Worm (Caenorhabditis elegans) whole organism, midembryonic: Measurements from ENCODE around the gene clec-68.
"Not testable (repeated sequence)": the region's sequence is repeated elsewhere in the genome, so short reads cannot be mapped to it uniquely, and the experiment has no call there.

ENCODE experiments used
- T22C8.4 ChIP-seq: fragments of 200-800 bp; sonication (Bioruptor generic); IDR thresholded peaks from 2 replicates; pipeline ENCODE4 v1.3.6; 2022; ENCODE audit warnings: missing genetic modification characterization, missing compliant biosample characterization
- cog-1 ChIP-seq: sonication (generic microtip); optimal IDR thresholded peaks from 2 replicates; lab custom pipeline; 2016; ENCODE audit warnings: missing genetic modification characterization, missing compliant biosample characterization
- flt-1 ChIP-seq: fragments of 200-800 bp; sonication (Bioruptor generic); IDR thresholded peaks from 2 replicates; pipeline ENCODE4 v1.3.6; 2022; ENCODE audit warnings: missing genetic modification characterization, missing compliant biosample characterization
- klf-2 ChIP-seq: fragments of 200-800 bp; sonication (Bioruptor generic); conservative IDR thresholded peaks from 2 replicates; pipeline ENCODE4 v1.3.6; 2022; ENCODE audit warnings: missing genetic modification reagents, missing genetic modification characterization, missing compliant biosample characterization
- med-1 ChIP-seq: sonication (generic microtip); optimal IDR thresholded peaks from 2 replicates; lab custom pipeline; 2017; ENCODE audit warnings: missing genetic modification characterization, mild to moderate bottlenecking, missing compliant biosample characterization, antibody characterized with exemption, missing genetic modification reagents; ENCODE audit not compliant: insufficient read depth
- ref-1 ChIP-seq: fragments of 200-800 bp; sonication (Bioruptor generic); conservative IDR thresholded peaks from 2 replicates; pipeline ENCODE4 v1.3.6; 2022; ENCODE audit warnings: missing genetic modification reagents, missing genetic modification characterization, missing compliant biosample characterization
- tab-1 ChIP-seq: fragments of 200-800 bp; sonication (Bioruptor generic); IDR thresholded peaks from 2 replicates; pipeline ENCODE4 v1.3.6; 2022; ENCODE audit warnings: missing genetic modification characterization, missing compliant biosample characterization
- ztf-23 ChIP-seq: fragments of 200-800 bp; sonication (Bioruptor generic); IDR thresholded peaks from 2 replicates; pipeline ENCODE4 v1.3.6; 2022; ENCODE audit warnings: missing genetic modification reagents, missing genetic modification characterization, missing compliant biosample characterization
- ztf-29 ChIP-seq: fragments of 200-800 bp; sonication (Bioruptor generic); IDR thresholded peaks from 2 replicates; pipeline ENCODE4 v1.3.6; 2022; ENCODE audit warnings: missing genetic modification reagents, missing genetic modification characterization, missing compliant biosample characterization

Gene clec-68

DNA sequence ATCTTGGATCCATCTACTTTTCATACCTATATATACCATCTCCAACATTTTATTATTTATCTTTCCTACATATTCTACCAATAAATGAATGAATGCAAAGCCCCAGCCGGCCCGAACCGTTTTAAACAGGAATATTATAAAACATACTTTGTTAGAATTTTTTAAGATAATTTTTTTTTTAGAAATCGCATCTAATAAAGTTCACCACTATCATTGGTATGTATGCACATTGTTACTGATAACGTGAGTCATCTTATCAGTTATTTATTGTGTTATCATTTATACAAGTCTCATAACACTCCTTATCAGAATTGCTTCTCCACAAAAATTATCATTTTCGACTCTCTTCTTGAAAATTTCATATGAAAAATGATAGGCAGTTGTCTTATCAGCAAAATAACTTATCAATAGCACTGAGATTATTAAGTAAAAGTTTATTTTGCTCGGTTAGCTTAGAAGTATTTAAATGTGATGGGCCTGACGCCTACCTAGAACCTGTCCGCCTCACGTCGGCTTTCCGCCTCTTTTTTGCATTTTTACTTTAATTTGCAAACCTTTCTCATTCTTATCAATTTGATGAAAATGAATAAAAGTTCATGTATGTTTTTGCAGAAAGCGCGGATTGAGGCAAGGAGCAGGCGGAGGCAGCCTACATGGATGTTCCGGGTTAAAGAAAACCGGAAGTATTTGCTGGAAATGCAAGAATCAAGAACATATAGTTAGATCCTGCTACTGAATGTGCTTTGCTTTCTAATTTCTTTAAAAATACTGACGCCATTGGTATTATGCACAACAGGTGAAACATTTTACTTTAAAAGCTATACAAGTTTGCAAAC, 26.3 kb upstream of the clec-68 start, which contains the start of gene srz-62:
TSS of gene srz-62 (plus strand) at position 786 of the 836 bp plus-strand sequence.
- TF ChIP-seq flt-1 (GFP tag; lab: Robert Waterston, UW) (no peak), med-1 (no peak), klf-2 (GFP tag; lab: Robert Waterston, UW) (no peak), T22C8.4 (GFP tag; lab: Robert Waterston, UW) (no peak), ztf-29 (no peak), cog-1 (no peak), ztf-23 (GFP tag; lab: Robert Waterston, UW) (no peak), ref-1 (GFP tag; lab: Robert Waterston, UW) (no peak), tab-1 (no peak)

DNA sequence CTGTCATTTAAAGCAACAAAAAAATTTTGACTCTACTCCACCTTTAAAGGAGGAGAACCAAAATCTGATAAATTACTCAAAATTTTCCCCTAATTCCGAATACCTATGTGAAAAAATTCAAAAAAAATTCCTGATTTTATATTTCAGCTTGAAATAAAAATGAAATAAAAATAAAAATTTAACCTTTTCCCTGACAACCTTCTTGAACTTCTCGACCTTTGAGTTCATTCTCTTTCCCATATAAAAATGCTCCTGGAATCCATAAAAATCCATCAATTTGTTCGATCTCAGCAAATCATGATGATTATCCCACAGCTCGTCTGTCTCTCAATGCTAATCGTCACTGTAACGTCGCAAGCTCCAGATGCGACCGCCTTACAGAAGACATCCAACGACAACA, 23.3 kb upstream of the clec-68 start, which contains the start of gene F56D6.6:
TSS of gene F56D6.6 (plus strand) at position 301 of the 400 bp plus-strand sequence.
- TF ChIP-seq cog-1 (no peak), med-1 (no peak), ztf-29 (no peak), flt-1 (GFP tag; lab: Robert Waterston, UW) (no peak), ztf-23 (GFP tag; lab: Robert Waterston, UW) (no peak), klf-2 (GFP tag; lab: Robert Waterston, UW) (no peak), T22C8.4 (GFP tag; lab: Robert Waterston, UW) (no peak), ref-1 (GFP tag; lab: Robert Waterston, UW) (no peak), tab-1 (no peak)

DNA sequence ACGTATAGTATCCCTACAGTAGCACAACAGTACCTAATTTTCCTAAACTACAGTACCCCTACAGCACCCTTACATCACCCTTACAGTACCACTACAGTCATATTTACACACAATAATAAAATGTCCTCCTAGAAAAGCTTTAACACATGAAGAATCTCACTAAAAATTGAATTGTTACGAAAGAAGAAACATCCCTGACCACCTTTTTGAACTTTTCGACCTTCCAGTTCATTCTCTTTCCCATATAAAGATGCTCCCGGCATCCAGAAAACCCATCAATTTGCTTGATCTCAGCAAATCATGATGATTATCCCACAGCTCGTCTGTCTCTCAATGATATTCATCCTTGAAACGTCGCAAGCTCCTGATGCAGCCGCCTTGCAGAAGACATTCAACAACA, 21.6 kb upstream of the clec-68 start, which contains the start of gene F56D6.21:
TSS of gene F56D6.21 (plus strand) at position 301 of the 400 bp plus-strand sequence.
- TF ChIP-seq ztf-29 (no peak), ref-1 (GFP tag; lab: Robert Waterston, UW) (no peak), med-1 (no peak), flt-1 (GFP tag; lab: Robert Waterston, UW) (no peak), ztf-23 (GFP tag; lab: Robert Waterston, UW) (no peak), T22C8.4 (GFP tag; lab: Robert Waterston, UW) (no peak), tab-1 (no peak), klf-2 (GFP tag; lab: Robert Waterston, UW) (no peak)

DNA sequence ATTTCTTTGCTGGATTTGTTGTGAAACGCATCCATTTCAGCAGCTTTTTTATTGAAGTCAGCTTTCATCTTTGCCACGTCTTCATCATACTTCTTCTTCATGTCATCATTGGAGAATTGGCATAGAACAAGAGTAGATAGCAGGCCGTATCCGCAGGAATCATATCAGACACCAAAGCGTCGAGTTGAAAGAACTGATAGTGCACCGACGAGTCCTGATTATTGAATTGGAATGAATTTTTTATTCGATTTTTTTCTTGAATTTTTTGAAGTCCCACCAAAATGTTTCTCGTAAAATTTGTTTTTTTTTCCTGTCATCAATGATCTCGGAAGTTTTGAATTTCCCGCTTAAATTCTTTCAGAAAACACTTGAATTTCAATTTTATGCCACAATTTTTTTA, 19.8 kb upstream of the clec-68 start, which contains the start of gene F56D6.11:
TSS of gene F56D6.11 (minus strand) at position 101 of the 400 bp plus-strand sequence.
- TF ChIP-seq cog-1 (no peak), tab-1 (no peak), T22C8.4 (GFP tag; lab: Robert Waterston, UW) (no peak), ref-1 (GFP tag; lab: Robert Waterston, UW) (no peak)

DNA sequence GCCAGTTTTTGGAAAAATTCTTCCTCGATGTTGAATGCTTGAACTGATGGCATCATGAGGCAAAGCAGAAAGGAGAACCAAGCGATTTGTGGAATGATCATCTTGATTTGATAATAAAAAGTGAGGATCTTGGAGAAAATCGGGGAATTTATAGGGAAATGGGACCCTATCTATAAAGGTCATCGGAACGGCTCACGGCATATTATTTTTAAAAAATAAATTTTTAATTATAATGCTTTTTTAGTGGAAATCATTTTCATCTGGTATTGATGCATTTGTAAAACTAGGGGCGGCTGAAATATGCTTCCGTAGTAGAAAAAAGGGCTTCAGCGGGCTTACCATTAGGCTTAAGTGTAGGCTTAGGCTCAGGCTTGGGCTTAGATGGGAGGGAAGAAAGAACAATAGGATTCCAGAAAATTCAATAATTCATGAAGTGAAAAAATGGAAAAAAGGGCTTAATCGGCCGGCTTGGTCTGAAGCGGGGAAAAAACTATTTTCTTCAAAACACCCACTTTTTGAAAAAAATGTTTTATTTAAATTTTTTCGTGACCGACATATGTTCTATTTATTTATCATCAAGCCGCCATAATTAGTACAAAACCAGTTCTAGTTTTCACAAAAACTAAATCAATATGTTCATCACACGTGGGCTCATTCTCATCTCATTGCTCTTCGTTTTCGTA, 18.6 kb upstream of the clec-68 start, which contains the start of the genes F56D6.22 and F56D6.12:
TSS of gene F56D6.22 (minus strand) at position 101 of the 683 bp plus-strand sequence.
TSS of gene F56D6.12 (plus strand) at position 633 of the 683 bp plus-strand sequence.
- TF ChIP-seq flt-1 (GFP tag; lab: Robert Waterston, UW) = no peak
- no peak for TF ChIP-seq ref-1 (GFP tag; lab: Robert Waterston, UW)
- no peak for TF ChIP-seq tab-1
- TF ChIP-seq klf-2 (GFP tag; lab: Robert Waterston, UW) = no peak
- no peak for TF ChIP-seq cog-1
- TF ChIP-seq ztf-29 = no peak
- TF ChIP-seq T22C8.4 (GFP tag; lab: Robert Waterston, UW) = no peak
- no peak for TF ChIP-seq med-1
- no peak for TF ChIP-seq ztf-23 (GFP tag; lab: Robert Waterston, UW)

DNA sequence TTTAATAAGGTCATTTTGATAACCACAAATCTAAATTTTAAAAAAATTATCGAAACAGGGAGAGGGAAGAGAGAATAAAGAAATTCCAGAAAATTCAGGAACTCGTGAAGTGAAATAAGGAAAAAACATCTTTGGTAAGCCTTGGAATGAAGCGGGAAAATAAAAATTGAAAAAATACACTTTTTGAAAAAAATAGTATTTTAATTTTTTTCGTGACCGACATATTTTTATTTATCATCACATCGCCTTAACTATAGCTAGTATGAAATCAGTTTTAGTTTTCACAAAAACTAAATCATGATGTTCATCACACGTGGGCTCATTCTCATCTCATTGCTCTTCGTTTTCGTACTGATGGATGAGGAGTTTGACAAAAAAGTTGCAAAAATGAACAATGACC, 17.1 kb upstream of the clec-68 start, which contains the start of gene F56D6.13:
TSS of gene F56D6.13 (plus strand) at position 301 of the 400 bp plus-strand sequence.
- TF ChIP-seq cog-1 (no peak), klf-2 (GFP tag; lab: Robert Waterston, UW) (no peak), ztf-23 (GFP tag; lab: Robert Waterston, UW) (no peak), med-1 (no peak), flt-1 (GFP tag; lab: Robert Waterston, UW) (no peak), ref-1 (GFP tag; lab: Robert Waterston, UW) (no peak), ztf-29 (no peak), T22C8.4 (GFP tag; lab: Robert Waterston, UW) (no peak), tab-1 (no peak)

DNA sequence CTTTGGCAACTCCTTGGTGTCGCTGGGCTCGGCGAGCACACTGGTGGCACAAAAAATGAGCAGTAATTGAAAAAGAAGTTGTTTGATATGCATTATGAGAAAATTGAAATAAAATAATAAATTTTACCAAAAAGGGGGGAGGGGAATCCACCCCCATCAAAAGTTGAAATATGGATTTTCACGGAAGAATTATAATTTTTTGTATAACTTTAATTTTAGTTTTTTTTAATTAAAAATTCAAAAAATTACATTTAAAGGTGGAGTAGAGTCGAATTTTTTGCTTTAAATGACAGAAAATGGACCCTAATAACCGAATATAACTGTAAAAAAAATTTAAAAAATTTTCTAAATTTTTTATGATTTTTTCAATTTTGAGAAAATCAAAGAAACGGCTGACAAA, 14.4 kb upstream of the clec-68 start, which contains the start of gene F56D6.18:
TSS of gene F56D6.18 (minus strand) at position 101 of the 400 bp plus-strand sequence.
- TF ChIP-seq flt-1, klf-2, ref-1 (GFP tag; lab: Robert Waterston, UW): not testable (repeated sequence)

DNA sequence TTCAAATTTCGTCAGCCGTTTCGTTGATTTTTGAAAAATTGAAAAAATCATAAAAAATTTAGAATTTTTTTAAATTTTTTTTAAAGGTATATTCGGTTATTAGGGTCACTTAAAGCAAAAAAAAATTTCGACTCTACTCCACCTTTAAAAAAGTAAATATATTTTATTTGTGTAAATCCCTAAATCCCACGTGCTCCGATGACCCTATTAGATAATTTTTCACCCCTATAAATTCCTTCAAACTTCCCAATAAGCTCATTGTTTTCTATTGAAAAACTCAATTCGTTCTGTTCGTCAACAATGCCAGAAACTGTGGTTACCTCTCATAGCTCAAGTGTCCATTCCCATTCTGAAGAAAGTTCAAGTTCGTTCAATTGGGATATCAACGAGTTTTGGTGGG, 13.6 kb upstream of the clec-68 start, which contains the start of gene F56D6.20:
TSS of gene F56D6.20 (plus strand) at position 301 of the 400 bp plus-strand sequence.
- TF ChIP-seq ztf-29 = no peak
- TF ChIP-seq ref-1 (GFP tag; lab: Robert Waterston, UW) = no peak
- TF ChIP-seq klf-2 (GFP tag; lab: Robert Waterston, UW) = no peak
- no peak for TF ChIP-seq flt-1 (GFP tag; lab: Robert Waterston, UW)
- TF ChIP-seq cog-1 = no peak
- no peak for TF ChIP-seq T22C8.4 (GFP tag; lab: Robert Waterston, UW)
- TF ChIP-seq tab-1 = no peak
- no peak for TF ChIP-seq ztf-23 (GFP tag; lab: Robert Waterston, UW)
- TF ChIP-seq med-1 = no peak

DNA sequence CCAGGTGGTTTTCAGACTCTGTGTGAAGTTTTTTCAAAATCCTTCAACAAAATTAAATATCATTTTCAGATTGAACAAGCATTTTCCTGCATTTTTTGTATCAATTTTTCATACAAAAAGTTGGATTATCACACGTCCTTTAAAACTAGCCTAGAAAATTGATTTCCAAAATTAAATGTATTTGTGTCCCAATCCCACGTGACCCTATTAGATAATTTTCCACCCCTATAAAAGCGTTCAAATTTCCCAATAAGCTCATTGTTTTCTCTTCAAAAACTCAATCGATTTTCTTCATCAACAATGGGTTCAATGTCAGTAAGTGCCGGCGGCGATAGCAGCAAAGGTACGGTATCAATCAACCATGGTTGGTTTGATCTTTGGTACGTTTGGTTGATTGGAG, 11.8 kb upstream of the clec-68 start, which contains the start of gene F56D6.19:
TSS of gene F56D6.19 (plus strand) at position 301 of the 400 bp plus-strand sequence.
- TF ChIP-seq tab-1 (no peak), ztf-23 (GFP tag; lab: Robert Waterston, UW) (no peak), flt-1 (GFP tag; lab: Robert Waterston, UW) (no peak), ztf-29 (no peak), klf-2 (GFP tag; lab: Robert Waterston, UW) (no peak), ref-1 (GFP tag; lab: Robert Waterston, UW) (no peak), cog-1 (no peak), med-1 (no peak), T22C8.4 (GFP tag; lab: Robert Waterston, UW) (no peak)
